Worm (Caenorhabditis elegans) whole organism, L4/young adult: ENCODE measurements around the gene H20E11.3.
"Not testable (repeated sequence)": the region's sequence is repeated elsewhere in the genome, so short reads cannot be mapped to it uniquely, and the experiment has no call there.

Experiments used
- W03F9.2 ChIP-seq: fragments of 150-350 bp; optimal IDR thresholded peaks from 2 replicates; lab custom pipeline; 2014; ENCODE audit warnings: missing biosample characterization, missing genetic modification characterization
- dao-5 ChIP-seq: sonication (generic microtip); optimal IDR thresholded peaks from 2 replicates; lab custom pipeline; 2016; ENCODE audit warnings: missing genotype, missing genetic modification characterization, moderate library complexity, missing compliant biosample characterization
- him-1 ChIP-seq: sonication (generic microtip); optimal IDR thresholded peaks from 2 replicates; lab custom pipeline; 2016; ENCODE audit warnings: missing genotype, missing genetic modification reagents, missing genetic modification characterization, missing compliant biosample characterization

H20E11.3 gene

ce11 chrIV:6804815-6805214 lies 19.8 kb upstream of the H20E11.3 start, which contains the start of gene C17H12.37:
Gene C17H12.37, plus strand, starts transcription at chrIV:6805115.
- no peak for TF ChIP-seq W03F9.2 (tag; lab: Kevin White, UChicago)

ce11 chrIV:6806475-6807063 lies 18.0 kb upstream of the H20E11.3 start, which contains the start of gene C17H12.10:
Gene C17H12.10, plus strand, starts transcription at chrIV:6806799.
- TF ChIP-seq him-1 (peak; percentile 43), W03F9.2 (tag; lab: Kevin White, UChicago) (no peak), dao-5 (no peak)

ce11 chrIV:6809756-6810155 lies 14.9 kb upstream of the H20E11.3 start:
- TF ChIP-seq W03F9.2 (tag; lab: Kevin White, UChicago), result no peak
- TF ChIP-seq him-1, result peak; percentile 85
- no peak for TF ChIP-seq dao-5

DNA sequence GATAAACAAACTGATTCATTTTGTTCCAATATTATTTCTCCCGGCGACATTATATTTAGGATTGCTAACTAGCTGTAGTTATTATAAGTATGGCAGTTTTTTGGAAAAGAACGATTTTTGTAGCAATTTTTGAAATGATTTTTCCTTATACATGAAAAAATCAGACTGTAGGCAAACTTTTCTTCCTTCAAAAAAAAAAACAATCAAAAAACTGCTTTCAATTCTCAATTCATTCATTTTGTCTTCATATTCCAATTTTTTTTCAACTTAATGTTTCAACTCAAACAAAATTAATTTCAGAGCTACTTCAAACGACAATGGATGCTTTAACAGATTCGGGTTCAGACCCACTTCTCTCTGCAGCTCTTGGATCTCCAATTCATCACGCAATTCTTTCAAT lies 12.8 kb upstream of the H20E11.3 start, which contains the start of gene ceh-48:
Gene ceh-48, plus strand, starts transcription at position 301 of the 400 bp plus-strand sequence.
- TF ChIP-seq him-1, result no peak
- no peak for TF ChIP-seq W03F9.2 (tag; lab: Kevin White, UChicago)

- TF ChIP-seq dao-5, result no peak
- TF ChIP-seq him-1, result no peak
- TF ChIP-seq W03F9.2 (tag; lab: Kevin White, UChicago), result no peak
Measured at ce11 chrIV:6817554-6817953, 7.1 kb upstream of the H20E11.3 start, which contains the start of gene C17H12.5. Gene C17H12.5, minus strand, starts transcription at chrIV:6817654.

DNA sequence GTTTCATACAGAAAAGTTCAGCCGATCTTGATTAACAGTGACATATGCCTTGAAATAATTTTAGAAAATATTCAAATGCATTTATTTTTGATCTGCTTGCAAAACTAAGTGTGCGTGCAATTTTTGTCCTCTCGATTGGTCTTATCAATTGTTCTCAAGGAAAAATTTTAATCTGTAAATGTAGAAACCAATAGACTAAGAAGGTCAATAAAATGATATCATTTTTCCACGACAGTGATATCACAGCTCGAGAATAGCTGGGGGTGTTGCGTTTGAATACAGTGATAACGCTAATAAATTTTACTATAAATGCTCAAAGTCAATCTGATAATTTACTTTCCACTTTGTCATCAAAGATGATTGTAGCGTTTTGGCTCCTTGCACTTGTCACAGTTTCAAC lies 6.2 kb upstream of the H20E11.3 start, which contains the start of gene C17H12.8:
Gene C17H12.8, plus strand, starts transcription at position 335 of the 400 bp plus-strand sequence.
- TF ChIP-seq dao-5 (no peak), him-1 (no peak), W03F9.2 (tag; lab: Kevin White, UChicago) (no peak)

DNA sequence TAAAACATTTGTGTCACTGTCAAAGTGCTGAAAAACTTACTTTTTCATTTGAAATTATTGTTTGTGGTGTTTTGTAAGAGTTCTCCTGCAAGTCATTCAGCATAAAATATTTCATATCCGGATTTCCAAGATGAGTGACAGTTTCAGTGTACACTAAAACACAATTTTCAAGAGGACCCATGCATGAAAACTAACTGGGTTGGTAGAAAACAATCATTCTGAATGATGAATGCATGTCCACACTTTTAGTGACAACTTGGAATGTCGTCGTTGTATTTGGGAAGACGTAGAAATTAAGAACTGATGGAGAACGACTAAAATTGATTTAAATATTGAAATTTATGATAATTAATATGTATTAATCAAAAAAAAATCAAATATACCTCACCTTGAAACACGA lies 2.9 kb upstream of the H20E11.3 start:
- TF ChIP-seq him-1 (no peak), dao-5 (no peak), W03F9.2 (tag; lab: Kevin White, UChicago) (no peak)

DNA sequence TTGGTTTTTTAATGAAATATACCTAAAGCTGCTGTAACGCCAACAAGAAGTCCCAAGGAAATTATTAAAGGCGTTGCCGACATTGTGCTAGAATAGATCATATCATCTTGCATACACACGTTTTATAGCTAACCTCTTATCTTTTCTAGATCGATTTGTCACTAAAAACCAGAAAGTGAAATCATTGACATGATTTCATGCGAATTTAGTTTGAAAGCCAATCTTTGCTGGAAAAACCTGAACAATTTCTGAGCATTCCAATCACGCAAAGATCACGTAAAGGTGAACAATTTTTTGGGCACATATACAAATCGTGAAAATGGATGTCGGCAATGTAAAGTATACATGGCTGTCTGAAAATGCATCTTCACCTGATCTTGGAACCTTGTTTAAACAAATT lies 2.2 kb upstream of the H20E11.3 start, which contains the start of gene C17H12.6:
Gene C17H12.6, minus strand, starts transcription at position 101 of the 400 bp plus-strand sequence.
- no peak for TF ChIP-seq him-1
- TF ChIP-seq W03F9.2 (tag; lab: Kevin White, UChicago), result no peak
- TF ChIP-seq dao-5, result no peak

ce11 chrIV:6827477-6827876 lies 2.9 kb downstream of the H20E11.3 start, which contains the start of gene H20E11.2:
Gene H20E11.2, plus strand, starts transcription at chrIV:6827777.
- TF ChIP-seq W03F9.2 (tag; lab: Kevin White, UChicago); him-1; dao-5: not testable (repeated sequence)

DNA sequence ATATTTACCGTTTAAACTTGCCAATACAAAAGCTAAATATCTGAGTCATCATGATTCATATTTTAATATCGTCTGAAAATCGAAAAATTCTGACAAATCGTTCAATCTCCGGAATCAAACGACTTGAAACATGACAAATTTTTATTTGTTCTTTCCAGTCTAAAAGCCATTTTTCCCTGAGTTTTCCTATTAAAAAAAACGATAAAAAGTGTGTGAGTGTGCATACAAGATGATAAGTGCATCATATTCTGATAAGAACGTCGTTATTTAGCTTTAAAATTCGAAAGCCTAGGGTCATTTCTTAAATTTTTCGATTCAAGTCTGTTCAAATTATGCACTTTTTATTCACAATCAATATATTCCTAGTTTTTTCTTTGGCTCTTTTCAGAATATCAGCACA lies 5.3 kb downstream of the H20E11.3 start, which contains the start of gene H20E11.1:
Gene H20E11.1, plus strand, starts transcription at position 244 of the 400 bp plus-strand sequence.
- TF ChIP-seq W03F9.2 (tag; lab: Kevin White, UChicago), result no peak
- no peak for TF ChIP-seq him-1
- TF ChIP-seq dao-5, result no peak

ce11 chrIV:6832194-6832593 lies 7.6 kb downstream of the H20E11.3 start:
- no peak for TF ChIP-seq dao-5
- no peak for TF ChIP-seq W03F9.2 (tag; lab: Kevin White, UChicago)
- no peak for TF ChIP-seq him-1

ce11 chrIV:6833617-6834016 lies 9.0 kb downstream of the H20E11.3 start:
- no peak for TF ChIP-seq him-1
- TF ChIP-seq W03F9.2 (tag; lab: Kevin White, UChicago), result no peak
- no peak for TF ChIP-seq dao-5

ce11 chrIV:6834705-6835104 lies 10.1 kb downstream of the H20E11.3 start:
- TF ChIP-seq W03F9.2 (tag; lab: Kevin White, UChicago), result no peak

DNA sequence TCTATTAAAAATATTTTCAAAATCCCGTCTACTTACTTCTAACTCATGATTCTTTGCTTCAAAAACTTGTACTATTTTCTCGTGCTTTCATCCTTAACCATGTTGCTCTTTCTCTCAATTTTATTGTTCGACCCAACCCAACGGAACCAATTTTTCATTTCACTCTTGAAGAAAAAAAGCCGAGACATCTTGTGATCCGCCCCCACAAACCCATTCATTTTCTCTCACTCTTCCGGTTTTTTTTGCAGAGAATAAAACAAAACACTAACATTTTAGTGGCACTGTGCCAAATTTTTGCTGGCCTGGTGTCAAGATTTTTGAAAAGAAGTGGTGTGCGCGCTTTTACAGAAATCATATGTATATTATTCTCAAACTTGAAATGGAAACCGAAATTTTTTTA lies 12.2 kb downstream of the H20E11.3 start:
- no peak for TF ChIP-seq dao-5
- TF ChIP-seq W03F9.2 (tag; lab: Kevin White, UChicago), result no peak
- no peak for TF ChIP-seq him-1

- TF ChIP-seq W03F9.2 (tag; lab: Kevin White, UChicago), result peak; percentile 66
- TF ChIP-seq him-1, result peak; percentile 63
- no peak for TF ChIP-seq dao-5
Measured at ce11 chrIV:6839091-6839522, 14.5 kb downstream of the H20E11.3 start.
